Fruit fly (Drosophila melanogaster) S2 (cell line): Measurements from ENCODE around the gene CG31128.

Source experiments
- CG8478 ChIP-seq: fragments of >200 bp; optimal IDR thresholded peaks from 2 replicates; lab custom pipeline; 2018
- CTCF ChIP-seq, 2 experiments: fragments of >200 bp; optimal IDR thresholded peaks; 2 replicates each; lab custom pipeline; 2018

CG31128 gene

dm6 chr3R:24469097-24469496 lies at the start of gene CG31128:
Gene CG31128 (plus strand): TSS chr3R:24469397.
- TF ChIP-seq CTCF (optimal IDR thresholded peaks at IDR 0.05; lab: Kevin White, UChicago) = no peak
- no peak for TF ChIP-seq CG8478

dm6 chr3R:24457057-24457456 lies 12.1 kb upstream of the CG31128 start, which contains the start of gene nAChRalpha1:
Gene nAChRalpha1 (minus strand): TSS chr3R:24457157.
- no peak for TF ChIP-seq CG8478
- TF ChIP-seq CTCF (optimal IDR thresholded peaks at IDR 0.05; lab: Kevin White, UChicago) = no peak

DNA sequence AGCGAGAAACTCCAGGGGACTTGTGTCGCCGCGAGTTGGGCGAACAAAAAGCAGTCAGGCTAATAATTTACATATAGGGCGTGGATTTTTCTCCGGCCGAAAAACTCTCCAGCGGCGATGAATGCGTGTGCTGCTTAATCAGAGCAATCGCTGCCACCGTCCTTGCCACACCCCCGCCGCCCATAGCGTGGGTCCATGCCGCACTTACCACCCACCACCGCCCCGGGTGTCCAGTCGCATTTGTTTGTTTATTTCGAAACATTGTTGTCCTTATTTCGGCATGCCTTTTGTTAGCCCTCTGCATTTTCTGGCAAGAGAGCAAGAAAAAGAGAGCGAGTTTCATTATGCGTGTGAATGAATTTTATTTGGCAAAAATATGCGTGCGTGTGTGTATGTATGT lies 11.3 kb upstream of the CG31128 start:
- TF ChIP-seq CG8478 (no peak), CTCF (optimal IDR thresholded peaks at IDR 0.05; lab: Kevin White, UChicago) (no peak)

DNA sequence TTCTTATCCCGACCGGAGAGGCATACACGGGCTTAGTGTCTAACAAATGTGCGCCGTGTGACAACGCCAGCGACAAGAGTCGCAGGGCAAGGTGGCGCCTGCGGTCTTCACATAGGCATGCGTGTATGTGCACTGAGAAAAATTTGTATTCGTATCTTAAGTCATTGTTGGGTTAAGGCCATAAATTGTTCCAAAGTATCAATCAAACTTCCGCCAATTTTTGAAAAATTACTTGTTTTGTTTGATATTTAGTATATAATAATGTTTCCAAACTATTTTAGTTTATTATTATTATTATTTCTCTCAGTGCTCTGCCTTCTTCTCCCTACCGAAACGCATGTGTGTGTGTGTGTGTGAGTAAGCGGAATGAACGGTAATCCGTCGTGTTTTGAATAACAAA lies 2.0 kb upstream of the CG31128 start:
- TF ChIP-seq CG8478 (no peak), CTCF (optimal IDR thresholded peaks at IDR 0.05; lab: Kevin White, UChicago) (no peak)

- TF ChIP-seq CG8478 = no peak
Measured at dm6 chr3R:24474760-24475159, 5.6 kb downstream of the CG31128 start.

dm6 chr3R:24481040-24481439 lies 11.8 kb downstream of the CG31128 start:
- TF ChIP-seq CG8478 (no peak), CTCF (optimal IDR thresholded peaks at IDR 0.05; lab: Kevin White, UChicago) (no peak)

dm6 chr3R:24484990-24485478 lies 15.8 kb downstream of the CG31128 start, which contains the start of gene nAChRalpha2:
Gene nAChRalpha2 (plus strand): TSS chr3R:24485428.
- TF ChIP-seq CG8478 (no peak), CTCF (optimal IDR thresholded peaks at IDR 0.05; lab: Kevin White, UChicago) (no peak)

DNA sequence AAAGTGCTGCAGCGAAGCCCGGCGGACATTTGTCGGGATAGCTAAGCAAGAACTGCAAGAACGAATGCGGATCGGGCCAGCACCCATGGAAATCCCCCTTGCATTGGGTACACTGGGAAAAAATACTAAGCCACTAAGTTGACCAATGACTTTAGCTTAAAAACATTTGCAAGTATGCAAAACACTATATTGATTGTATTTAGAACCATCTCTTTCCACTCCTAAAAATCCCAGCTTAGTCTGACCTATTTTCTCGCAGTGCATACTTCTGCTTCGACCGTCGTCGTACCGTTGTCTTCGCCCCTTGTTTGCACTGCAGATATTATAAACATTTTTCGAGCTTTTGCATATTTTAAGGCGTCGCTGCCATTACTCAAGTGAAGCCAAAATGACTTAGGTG lies 26.9 kb downstream of the CG31128 start:
- no peak for TF ChIP-seq CTCF (optimal IDR thresholded peaks at IDR 0.05; lab: Kevin White, UChicago)
- TF ChIP-seq CG8478 = no peak

dm6 chr3R:24503627-24504026 lies 34.4 kb downstream of the CG31128 start:
- peak; percentile 59 to 70 for TF ChIP-seq CTCF (optimal IDR thresholded peaks at IDR 0.05; lab: Kevin White, UChicago)
- TF ChIP-seq CG8478 = no peak

DNA sequence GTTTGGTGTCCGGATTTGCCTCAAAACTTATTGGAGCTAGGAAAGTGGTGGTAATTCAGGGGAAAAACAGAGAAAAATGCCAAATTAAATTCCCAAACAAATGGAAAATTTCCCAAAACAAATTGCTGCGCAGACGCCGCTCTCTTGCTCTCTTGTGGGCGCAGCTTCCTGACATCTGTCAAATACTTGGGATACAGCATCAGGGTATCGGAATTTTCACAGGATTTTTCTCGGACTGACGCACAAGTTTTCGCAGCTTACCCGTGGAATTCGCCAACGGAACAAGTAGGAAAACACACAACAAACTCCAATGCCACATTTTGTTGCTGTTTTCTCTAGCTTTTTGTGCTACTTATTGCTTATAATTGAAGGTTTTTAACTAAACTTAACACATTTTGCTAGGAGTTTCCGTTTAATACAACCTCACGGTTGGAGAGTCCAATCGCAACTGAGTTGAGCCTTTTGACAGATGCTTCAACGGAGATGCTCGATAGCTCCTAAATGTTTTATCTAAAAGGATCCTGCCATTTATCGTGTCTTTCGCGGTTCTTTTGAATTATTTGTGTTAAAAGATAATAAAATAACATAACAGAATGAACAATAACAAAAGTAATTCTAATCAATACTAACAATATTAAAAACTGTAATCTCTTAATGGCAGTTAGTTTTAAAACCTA lies 45.6 kb downstream of the CG31128 start, which contains the start of the genes nAChRbeta2 and DZIP1:
Gene nAChRbeta2, minus strand, starts transcription at position 455 of the 677 bp plus-strand sequence.
Gene DZIP1, plus strand, starts transcription at position 627 of the 677 bp plus-strand sequence.
- TF ChIP-seq CTCF (optimal IDR thresholded peaks at IDR 0.05; lab: Kevin White, UChicago) (no peak), CG8478 (no peak)

DNA sequence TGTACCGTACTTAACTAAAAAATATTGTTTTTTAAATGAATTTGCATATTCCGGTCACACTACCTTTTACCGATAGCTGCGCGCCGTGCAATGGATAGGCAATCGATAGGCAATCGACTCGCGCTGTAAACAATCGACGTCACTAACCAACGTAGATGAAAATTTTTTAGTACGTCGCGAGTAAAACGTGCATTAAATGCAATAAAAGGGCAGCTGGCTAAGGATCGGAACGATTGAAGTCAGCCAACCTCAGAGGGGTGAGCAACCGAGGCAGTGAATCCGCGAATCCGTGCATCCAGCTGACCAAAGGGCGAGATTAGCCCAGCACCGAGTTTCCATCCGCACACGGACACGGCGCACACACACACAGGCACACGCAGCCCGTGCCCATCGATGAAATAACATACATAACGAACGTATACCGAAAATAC lies 49.0 kb downstream of the CG31128 start, which contains the start of gene Pp1alpha-96A:
Gene Pp1alpha-96A, plus strand, starts transcription at position 121 of the 431 bp plus-strand sequence.
- no peak for TF ChIP-seq CTCF (optimal IDR thresholded peaks at IDR 0.05; lab: Kevin White, UChicago)
